Fruit fly (Drosophila melanogaster): ENCODE measurements around the gene BuGZ.

dm6 chr2L:16790671-16791270, 47.6 kb downstream of the BuGZ start, which contains the start of gene Cyt-b5-r:
- no peak for TF ChIP-seq psq (optimal IDR thresholded peaks at IDR 0.05)
- no peak for TF ChIP-seq pan (optimal IDR thresholded peaks at IDR 0.05)
